Fruit fly (Drosophila melanogaster) whole organism, embryonic: ENCODE data around the gene Rab14.

Experiments
- Awh ChIP-seq: fragments of 200-800 bp; sonication (Bioruptor generic); IDR thresholded peaks from 2 replicates; pipeline ENCODE4, ENCODE4 v1.3.6; 2022; ENCODE audit warnings: missing biosample characterization, missing genetic modification characterization
- B-H1 ChIP-seq: fragments of 200-800 bp; sonication (Bioruptor generic); IDR thresholded peaks from 3 replicates; pipeline ENCODE4 v1.3.6; 2022; ENCODE audit warnings: missing biosample characterization, missing genetic modification characterization
- Bdp1 ChIP-seq: fragments of 200-800 bp; sonication (Bioruptor generic); optimal IDR thresholded peaks from 3 replicates; lab custom pipeline; 2016; ENCODE audit warnings: missing biosample characterization, missing genetic modification characterization
- CG10147 ChIP-seq: fragments of 200-800 bp; sonication (Bioruptor generic); optimal IDR thresholded peaks from 2 replicates; lab custom pipeline; 2019; ENCODE audit warnings: missing biosample characterization, mild to moderate bottlenecking, missing genetic modification characterization, moderate library complexity
- CG10565 ChIP-seq: fragments of 200-800 bp; sonication (Bioruptor generic); optimal IDR thresholded peaks from 3 replicates; lab custom pipeline; 2016; ENCODE audit warnings: missing biosample characterization, mild to moderate bottlenecking, missing genetic modification characterization
- CG11093 ChIP-seq: fragments of 200-800 bp; sonication (Bioruptor generic); IDR thresholded peaks from 3 replicates; pipeline ENCODE4 v1.3.6; 2022; ENCODE audit warnings: missing biosample characterization, missing genetic modification characterization
- CG12769 ChIP-seq: fragments of 200-800 bp; sonication (Bioruptor generic); optimal IDR thresholded peaks from 2 replicates; lab custom pipeline; 2019; ENCODE audit warnings: missing biosample characterization, mild to moderate bottlenecking, missing genetic modification characterization, moderate library complexity
- CG13624 ChIP-seq: fragments of 200-800 bp; sonication (Bioruptor generic); optimal IDR thresholded peaks from 2 replicates; lab custom pipeline; 2016; ENCODE audit warnings: missing biosample characterization, missing genetic modification characterization
- CG15479 ChIP-seq: fragments of 200-800 bp; sonication (Bioruptor generic); optimal IDR thresholded peaks from 3 replicates; lab custom pipeline; 2019; ENCODE audit warnings: missing biosample characterization, mild to moderate bottlenecking, missing genetic modification characterization, moderate library complexity
- CG17385 ChIP-seq: fragments of 200-800 bp; sonication (Bioruptor generic); optimal IDR thresholded peaks from 3 replicates; lab custom pipeline; 2018; ENCODE audit warnings: missing biosample characterization, mild to moderate bottlenecking, missing genetic modification characterization
- CG17568 ChIP-seq: fragments of 200-800 bp; sonication (Bioruptor generic); optimal IDR thresholded peaks from 2 replicates; lab custom pipeline; 2018; ENCODE audit warnings: missing biosample characterization, mild to moderate bottlenecking, missing genetic modification characterization, moderate library complexity
- CG17612 ChIP-seq: fragments of 200-800 bp; sonication (Bioruptor generic); IDR thresholded peaks from 2 replicates; pipeline ENCODE4 v1.3.6; 2022; ENCODE audit warnings: missing biosample characterization, missing genetic modification characterization
- CG18599 ChIP-seq: fragments of 200-800 bp; sonication (Bioruptor generic); optimal IDR thresholded peaks from 3 replicates; lab custom pipeline; 2017; ENCODE audit warnings: missing biosample characterization, missing genetic modification characterization, mild to moderate bottlenecking, moderate library complexity, missing genetic modification reagents
- CG2120 ChIP-seq: fragments of 200-800 bp; sonication (Bioruptor generic); optimal IDR thresholded peaks from 3 replicates; lab custom pipeline; 2016; ENCODE audit warnings: missing biosample characterization, missing genetic modification characterization
- CG2129 ChIP-seq: fragments of 200-800 bp; sonication (Bioruptor generic); IDR thresholded peaks from 2 replicates; pipeline ENCODE4 v1.3.6; 2022; ENCODE audit warnings: missing biosample characterization, missing genetic modification characterization; ENCODE audit not compliant: partially characterized antibody
- CG30431 ChIP-seq: fragments of 200-800 bp; sonication (Bioruptor generic); optimal IDR thresholded peaks from 2 replicates; lab custom pipeline; 2017; ENCODE audit warnings: missing biosample characterization, missing genetic modification characterization
- CG33213 ChIP-seq: fragments of 200-800 bp; sonication (Bioruptor generic); optimal IDR thresholded peaks from 3 replicates; lab custom pipeline; 2016; ENCODE audit warnings: missing biosample characterization, missing genetic modification characterization
- CG42726 ChIP-seq: fragments of 200-800 bp; sonication (Bioruptor generic); IDR thresholded peaks from 2 replicates; pipeline ENCODE4 v1.3.6; 2022; ENCODE audit warnings: missing biosample characterization, missing genetic modification characterization; ENCODE audit not compliant: partially characterized antibody
- CG4282 ChIP-seq: fragments of 200-800 bp; sonication (Bioruptor generic); optimal IDR thresholded peaks from 2 replicates; lab custom pipeline; 2016; ENCODE audit warnings: missing biosample characterization, missing genetic modification characterization
- CG6683 ChIP-seq: fragments of 200-800 bp; sonication (Bioruptor generic); optimal IDR thresholded peaks from 2 replicates; lab custom pipeline; 2017; ENCODE audit warnings: missing biosample characterization, mild to moderate bottlenecking, missing genetic modification characterization, missing genetic modification reagents
- CG6854 ChIP-seq: fragments of 200-800 bp; sonication (Bioruptor generic); optimal IDR thresholded peaks from 3 replicates; lab custom pipeline; 2017; ENCODE audit warnings: missing biosample characterization, mild to moderate bottlenecking, missing genetic modification characterization
- CG9215 ChIP-seq: fragments of 200-800 bp; sonication (Bioruptor generic); IDR thresholded peaks from 2 replicates; pipeline ENCODE4 v1.3.6; 2022; ENCODE audit warnings: missing biosample characterization, missing genetic modification characterization
- CG9817 ChIP-seq: fragments of 200-800 bp; sonication (Bioruptor generic); optimal IDR thresholded peaks from 2 replicates; lab custom pipeline; 2018; ENCODE audit warnings: missing biosample characterization, mild to moderate bottlenecking, missing genetic modification characterization, moderate library complexity
- CrebB ChIP-seq: fragments of 200-800 bp; sonication (Bioruptor generic); optimal IDR thresholded peaks from 3 replicates; lab custom pipeline; 2018; ENCODE audit warnings: missing biosample characterization, mild to moderate bottlenecking, missing genetic modification characterization
- D ChIP-seq, 2 experiments: fragments of 200-800 bp in 1 of 2; fragments of >200 bp in 1 of 2; sonication (Bioruptor generic) in 1 of 2; optimal IDR thresholded peaks; 2 replicates in 1 of 2; 3 replicates in 1 of 2; lab custom pipeline; 2017; ENCODE audit warnings: mild to moderate bottlenecking in 1 of 2, missing biosample characterization in 1 of 2, missing genetic modification characterization in 1 of 2, missing genetic modification reagents in 1 of 2
- Dbx ChIP-seq: fragments of 200-800 bp; sonication (Bioruptor generic); IDR thresholded peaks from 3 replicates; pipeline ENCODE4 v1.3.6; 2022; ENCODE audit warnings: missing biosample characterization, missing genetic modification characterization
- Dfd ChIP-seq, 2 experiments: fragments of >200 bp; optimal IDR thresholded peaks; 2 replicates each; lab custom pipeline; 2017; ENCODE audit warnings: missing biosample characterization in 2 of 2, missing genetic modification characterization in 2 of 2
- Drgx ChIP-seq: fragments of 200-800 bp; sonication (Bioruptor generic); IDR thresholded peaks from 2 replicates; pipeline ENCODE4 v1.3.6; 2022; ENCODE audit warnings: missing biosample characterization, missing genetic modification characterization
- Gug ChIP-seq: fragments of 200-800 bp; sonication (Bioruptor generic); IDR thresholded peaks from 4 replicates; pipeline ENCODE4 v1.3.6; 2022; ENCODE audit warnings: missing biosample characterization, missing genetic modification characterization
- HLH54F ChIP-seq: fragments of 200-800 bp; sonication (Bioruptor generic); optimal IDR thresholded peaks from 3 replicates; lab custom pipeline; 2016; ENCODE audit warnings: missing biosample characterization, missing genetic modification characterization
- MESR4 ChIP-seq: fragments of 200-800 bp; sonication (Bioruptor generic); optimal IDR thresholded peaks from 2 replicates; lab custom pipeline; 2018; ENCODE audit warnings: missing biosample characterization, mild to moderate bottlenecking, missing genetic modification characterization, moderate library complexity
- Meics ChIP-seq: fragments of 200-800 bp; sonication (Bioruptor generic); optimal IDR thresholded peaks from 2 replicates; lab custom pipeline; 2017; ENCODE audit warnings: missing biosample characterization, mild to moderate bottlenecking, missing genetic modification characterization
- Neu2 ChIP-seq: fragments of 200-800 bp; sonication (Bioruptor generic); optimal IDR thresholded peaks from 3 replicates; lab custom pipeline; 2016; ENCODE audit warnings: missing biosample characterization, missing genetic modification characterization, borderline replicate concordance
- Rx ChIP-seq: fragments of 200-800 bp; sonication (Bioruptor generic); IDR thresholded peaks from 2 replicates; pipeline ENCODE4 v1.3.6; 2022; ENCODE audit warnings: missing biosample characterization, missing genetic modification characterization
- bab2 ChIP-seq: fragments of 200-800 bp; sonication (Bioruptor generic); optimal IDR thresholded peaks from 2 replicates; lab custom pipeline; 2016; ENCODE audit warnings: missing biosample characterization, missing genetic modification characterization
- bcd ChIP-seq: fragments of 200-800 bp; sonication (Bioruptor generic); optimal IDR thresholded peaks from 2 replicates; lab custom pipeline; 2017; ENCODE audit warnings: missing biosample characterization, mild to moderate bottlenecking, missing genetic modification characterization
- danr ChIP-seq: fragments of 200-800 bp; sonication (Bioruptor generic); IDR thresholded peaks from 2 replicates; pipeline ENCODE4 v1.3.6; 2022; ENCODE audit warnings: missing biosample characterization, missing genetic modification characterization
- emc ChIP-seq: fragments of 200-800 bp; sonication (Bioruptor generic); optimal IDR thresholded peaks from 2 replicates; lab custom pipeline; 2016; ENCODE audit warnings: missing biosample characterization, missing genetic modification characterization
- ems ChIP-seq: fragments of 200-800 bp; sonication (Bioruptor generic); optimal IDR thresholded peaks from 3 replicates; lab custom pipeline; 2016; ENCODE audit warnings: missing biosample characterization, missing genetic modification characterization
- gro ChIP-seq: fragments of 200-800 bp; sonication (Bioruptor generic); optimal IDR thresholded peaks from 2 replicates; lab custom pipeline; 2016; ENCODE audit warnings: missing biosample characterization, missing genetic modification characterization
- maf-S ChIP-seq: fragments of 200-800 bp; sonication (Bioruptor generic); optimal IDR thresholded peaks from 2 replicates; lab custom pipeline; 2016; ENCODE audit warnings: missing biosample characterization, missing genetic modification characterization
- onecut ChIP-seq: fragments of 200-800 bp; sonication (Bioruptor generic); IDR thresholded peaks from 2 replicates; pipeline ENCODE4 v1.3.6; 2022; ENCODE audit warnings: missing biosample characterization, missing genetic modification characterization
- org-1 ChIP-seq: fragments of 200-800 bp; sonication (Bioruptor generic); optimal IDR thresholded peaks from 2 replicates; lab custom pipeline; 2017; ENCODE audit warnings: missing biosample characterization, missing genetic modification characterization
- run ChIP-seq: fragments of 200-800 bp; sonication (Bioruptor generic); optimal IDR thresholded peaks from 3 replicates; lab custom pipeline; 2018; ENCODE audit warnings: missing biosample characterization, mild to moderate bottlenecking, missing genetic modification characterization
- scrt ChIP-seq: fragments of 200-800 bp; sonication (Bioruptor generic); optimal IDR thresholded peaks from 2 replicates; lab custom pipeline; 2018; ENCODE audit warnings: missing biosample characterization, mild to moderate bottlenecking, missing genetic modification characterization, moderate library complexity
- stwl ChIP-seq: fragments of 200-800 bp; sonication (Bioruptor generic); optimal IDR thresholded peaks from 3 replicates; lab custom pipeline; 2018; ENCODE audit warnings: missing biosample characterization, mild to moderate bottlenecking, missing genetic modification characterization, moderate library complexity
- sug ChIP-seq: fragments of 200-800 bp; optimal IDR thresholded peaks from 2 replicates; lab custom pipeline; 2019; ENCODE audit warnings: missing biosample characterization, mild to moderate bottlenecking, missing genetic modification characterization, moderate library complexity
- tgo ChIP-seq: fragments of 200-800 bp; sonication (Bioruptor generic); IDR thresholded peaks from 3 replicates; pipeline ENCODE4 v1.3.6; 2022; ENCODE audit warnings: missing biosample characterization, missing genetic modification characterization
- unpg ChIP-seq: fragments of 200-800 bp; sonication (Bioruptor generic); optimal IDR thresholded peaks from 3 replicates; lab custom pipeline; 2018; ENCODE audit warnings: missing biosample characterization, mild to moderate bottlenecking, missing genetic modification characterization, moderate library complexity
- wor ChIP-seq: fragments of 200-800 bp; sonication (Bioruptor generic); IDR thresholded peaks from 2 replicates; pipeline ENCODE4 v1.3.6; 2022; ENCODE audit warnings: missing biosample characterization, missing genetic modification characterization

Gene Rab14

dm6 chr2L:14372254-14372717, 17.3 kb downstream of the Rab14 start (continued):
- TF ChIP-seq tgo (GFP tag; lab: Robert Waterston, UW): peak; percentile 87
- TF ChIP-seq org-1: peak; percentile 71
- no peak for TF ChIP-seq gro (GFP tag; lab: Kevin White, UChicago)
- TF ChIP-seq CG11093 (GFP tag; lab: Robert Waterston, UW): peak; percentile 41; the same call in 1 of the 3 replicates
- no peak for TF ChIP-seq Dfd (GFP tag; optimal IDR thresholded peaks at IDR 0.05; lab: Kevin White, UChicago)
- TF ChIP-seq CG42726: no peak
- no peak for TF ChIP-seq CG2129 (GFP tag; lab: Robert Waterston, UW)
- TF ChIP-seq D (optimal IDR thresholded peaks at IDR 0.05; lab: Kevin White, UChicago): no peak
- no peak for TF ChIP-seq D (GFP tag; optimal IDR thresholded peaks at IDR 0.05; lab: Kevin White, UChicago)
- TF ChIP-seq CG10147 (GFP tag; lab: Kevin White, UChicago): peak; percentile 21
- peak; percentile 40 for TF ChIP-seq CG13624 (GFP tag; lab: Kevin White, UChicago)
- TF ChIP-seq danr (GFP tag; lab: Robert Waterston, UW): peak; percentile 58; the same call in 1 of the 2 replicates
- TF ChIP-seq CG6854 (GFP tag; lab: Kevin White, UChicago): no peak
- peak; percentile 88 for TF ChIP-seq CG2120 (GFP tag; lab: Kevin White, UChicago)
- no peak for TF ChIP-seq CG6683 (GFP tag; lab: Kevin White, UChicago)
- TF ChIP-seq scrt (GFP tag; lab: Kevin White, UChicago): no peak
- peak; percentile 79 for TF ChIP-seq Dbx (GFP tag; lab: Robert Waterston, UW)
- peak; percentile 63 for TF ChIP-seq Awh (GFP tag; lab: Robert Waterston, UW)
- peak; percentile 33; the same call in 1 of the 2 replicates for TF ChIP-seq CG9215 (GFP tag; lab: Robert Waterston, UW)
- TF ChIP-seq CG12769: peak; percentile 85
- TF ChIP-seq wor (GFP tag; lab: Robert Waterston, UW): peak; percentile 52; the same call in 1 of the 2 replicates
- TF ChIP-seq B-H1 (GFP tag; lab: Robert Waterston, UW): peak; percentile 65
- TF ChIP-seq sug (tag; lab: Kevin White, UChicago): peak; percentile 59
- TF ChIP-seq HLH54F: peak; percentile 47
- TF ChIP-seq unpg (GFP tag; lab: Kevin White, UChicago): peak; percentile 88
- peak; percentile 81 for TF ChIP-seq CG17385
- no peak for TF ChIP-seq CG4282 (GFP tag; lab: Kevin White, UChicago)
- peak; percentile 46 for TF ChIP-seq run
- TF ChIP-seq CG9817 (tag; lab: Kevin White, UChicago): peak; percentile 68
- no peak for TF ChIP-seq CG17612
- TF ChIP-seq emc (GFP tag; lab: Kevin White, UChicago): no peak
- TF ChIP-seq Neu2 (GFP tag; lab: Kevin White, UChicago): no peak
- TF ChIP-seq bab2: peak; percentile 74
- TF ChIP-seq CG10565: no peak
- TF ChIP-seq Bdp1 (GFP tag; lab: Kevin White, UChicago): peak; percentile 42
- no peak for TF ChIP-seq CG15479 (GFP tag; lab: Kevin White, UChicago)
- peak; percentile 68 for TF ChIP-seq CG17568 (GFP tag; lab: Kevin White, UChicago)
- TF ChIP-seq Drgx: no peak
- peak; percentile 79 for TF ChIP-seq CrebB
- TF ChIP-seq onecut: peak; percentile 35; the same call in 1 of the 2 replicates
- TF ChIP-seq Rx (GFP tag; lab: Robert Waterston, UW): peak; percentile 41; the same call in 1 of the 2 replicates
- TF ChIP-seq Gug (GFP tag; lab: Robert Waterston, UW): no peak
- TF ChIP-seq bcd (GFP tag; lab: Kevin White, UChicago): peak; percentile 41
- no peak for TF ChIP-seq stwl
- TF ChIP-seq CG33213 (GFP tag; lab: Kevin White, UChicago): no peak
- TF ChIP-seq ems (GFP tag; lab: Kevin White, UChicago): peak; percentile 29
- TF ChIP-seq Meics: peak; percentile 52
- TF ChIP-seq maf-S (GFP tag; lab: Kevin White, UChicago): peak; percentile 38
- no peak for TF ChIP-seq CG30431
- no peak for TF ChIP-seq MESR4 (GFP tag; lab: Kevin White, UChicago)
- peak; percentile 43 for TF ChIP-seq CG18599 (GFP tag; lab: Kevin White, UChicago)
